Worm (Caenorhabditis elegans) whole organism, mixed stage, embryonic: ENCODE results near the gene vha-15.

Experiments
- M03D4.4 ChIP-seq: sonication (generic microtip); optimal IDR thresholded peaks from 2 replicates; lab custom pipeline; 2017; ENCODE audit warnings: mild to moderate bottlenecking, missing genetic modification characterization, missing compliant biosample characterization
- bed-3 ChIP-seq: fragments of 200-800 bp; sonication (Bioruptor generic); optimal IDR thresholded peaks from 3 replicates; lab custom pipeline; 2018; ENCODE audit warnings: mild to moderate bottlenecking, missing genetic modification characterization, moderate library complexity, missing compliant biosample characterization
- blmp-1 ChIP-seq: fragments of 150-350 bp; optimal IDR thresholded peaks from 2 replicates; lab custom pipeline; 2014; ENCODE audit warnings: missing biosample characterization, missing genetic modification characterization
- ceh-39 ChIP-seq: fragments of 150-350 bp; optimal IDR thresholded peaks from 2 replicates; lab custom pipeline; 2014; ENCODE audit warnings: missing biosample characterization, missing genetic modification characterization
- ceh-43 ChIP-seq: fragments of 200-800 bp; sonication (Bioruptor generic); optimal IDR thresholded peaks from 2 replicates; lab custom pipeline; 2018; ENCODE audit warnings: mild to moderate bottlenecking, missing genetic modification characterization, moderate library complexity, missing compliant biosample characterization
- ceh-83 ChIP-seq: fragments of 200-800 bp; sonication (Bioruptor generic); optimal IDR thresholded peaks from 2 replicates; lab custom pipeline; 2018; ENCODE audit warnings: mild to moderate bottlenecking, missing genetic modification characterization, missing compliant biosample characterization
- ces-1 ChIP-seq: fragments of 150-350 bp; optimal IDR thresholded peaks from 2 replicates; lab custom pipeline; 2014; ENCODE audit warnings: missing biosample characterization, missing genetic modification reagents, missing genetic modification characterization
- cnd-1 ChIP-seq: fragments of 200-800 bp; sonication (Bioruptor generic); optimal IDR thresholded peaks from 2 replicates; lab custom pipeline; 2018; ENCODE audit warnings: mild to moderate bottlenecking, missing genetic modification characterization, missing compliant biosample characterization
- drap-1 ChIP-seq: fragments of 200-800 bp; sonication (Bioruptor generic); optimal IDR thresholded peaks from 3 replicates; lab custom pipeline; 2018; ENCODE audit warnings: mild to moderate bottlenecking, missing genetic modification characterization, missing compliant biosample characterization
- elt-1 ChIP-seq: sonication (generic microtip); optimal IDR thresholded peaks from 2 replicates; lab custom pipeline; 2017; ENCODE audit warnings: missing genetic modification characterization, mild to moderate bottlenecking, missing compliant biosample characterization, antibody characterized with exemption, moderate library complexity, borderline replicate concordance; ENCODE audit not compliant: insufficient read depth
- elt-3 ChIP-seq: fragments of 150-350 bp; optimal IDR thresholded peaks from 2 replicates; lab custom pipeline; 2014; ENCODE audit warnings: missing biosample characterization, missing genetic modification characterization
- flh-1 ChIP-seq: fragments of 200-800 bp; sonication (Bioruptor generic); optimal IDR thresholded peaks from 2 replicates; lab custom pipeline; 2018; ENCODE audit warnings: mild to moderate bottlenecking, missing genetic modification characterization, moderate library complexity, missing compliant biosample characterization
- ham-2 ChIP-seq: fragments of 200-800 bp; sonication (Bioruptor generic); optimal IDR thresholded peaks from 2 replicates; lab custom pipeline; 2018; ENCODE audit warnings: mild to moderate bottlenecking, missing genetic modification characterization, missing compliant biosample characterization
- hlh-1 ChIP-seq: fragments of 150-350 bp; optimal IDR thresholded peaks from 2 replicates; lab custom pipeline; 2014; ENCODE audit warnings: missing biosample characterization, missing genetic modification reagents, missing genetic modification characterization
- lin-32 ChIP-seq: fragments of 200-800 bp; sonication (Bioruptor generic); optimal IDR thresholded peaks from 2 replicates; lab custom pipeline; 2018; ENCODE audit warnings: mild to moderate bottlenecking, missing genetic modification characterization, missing compliant biosample characterization
- lsy-2 ChIP-seq: fragments of 150-350 bp; optimal IDR thresholded peaks from 2 replicates; lab custom pipeline; 2014; ENCODE audit warnings: missing biosample characterization, missing genetic modification characterization
- mab-5 ChIP-seq: fragments of 150-350 bp; optimal IDR thresholded peaks from 2 replicates; lab custom pipeline; 2014; ENCODE audit warnings: missing biosample characterization, missing genetic modification characterization
- mep-1 ChIP-seq: fragments of 150-350 bp; optimal IDR thresholded peaks from 2 replicates; lab custom pipeline; 2017; ENCODE audit warnings: missing biosample characterization, missing genetic modification reagents, missing genetic modification characterization, inconsistent platforms
- mls-2 ChIP-seq: sonication (generic microtip); optimal IDR thresholded peaks from 2 replicates; lab custom pipeline; 2016; ENCODE audit warnings: mild to moderate bottlenecking, missing genetic modification characterization, moderate library complexity, missing compliant biosample characterization
- nhr-12 ChIP-seq: fragments of 150-350 bp; optimal IDR thresholded peaks from 2 replicates; lab custom pipeline; 2014; ENCODE audit warnings: missing biosample characterization, missing genetic modification characterization
- nhr-2 ChIP-seq: fragments of 150-350 bp; optimal IDR thresholded peaks from 2 replicates; lab custom pipeline; 2014; ENCODE audit warnings: missing biosample characterization, missing genetic modification characterization
- nhr-237 ChIP-seq: fragments of 150-350 bp; optimal IDR thresholded peaks from 2 replicates; lab custom pipeline; 2014; ENCODE audit warnings: missing biosample characterization, missing genetic modification characterization
- nhr-28 ChIP-seq: fragments of 150-350 bp; optimal IDR thresholded peaks from 2 replicates; lab custom pipeline; 2014; ENCODE audit warnings: missing biosample characterization, missing genetic modification characterization
- nhr-76 ChIP-seq: sonication (generic microtip); optimal IDR thresholded peaks from 2 replicates; lab custom pipeline; 2017; ENCODE audit warnings: missing biosample characterization, missing genetic modification characterization
- pha-4 ChIP-seq: fragments of 150-350 bp; optimal IDR thresholded peaks from 2 replicates; lab custom pipeline; 2018; ENCODE audit warnings: missing biosample characterization, missing genetic modification reagents, missing genetic modification characterization
- sem-2 ChIP-seq: fragments of 200-800 bp; sonication (Bioruptor generic); optimal IDR thresholded peaks from 2 replicates; lab custom pipeline; 2018; ENCODE audit warnings: mild to moderate bottlenecking, missing genetic modification characterization, missing compliant biosample characterization
- snpc-4 ChIP-seq: fragments of 150-350 bp; optimal IDR thresholded peaks from 2 replicates; lab custom pipeline; 2014; ENCODE audit warnings: missing biosample characterization, missing genetic modification characterization
- sptf-1 ChIP-seq: sonication (generic microtip); optimal IDR thresholded peaks from 2 replicates; lab custom pipeline; 2017; ENCODE audit warnings: mild to moderate bottlenecking, missing genetic modification characterization, moderate library complexity, missing compliant biosample characterization
- tbx-8 ChIP-seq: fragments of 200-800 bp; sonication (Bioruptor generic); optimal IDR thresholded peaks from 2 replicates; lab custom pipeline; 2018; ENCODE audit warnings: mild to moderate bottlenecking, missing genetic modification characterization, moderate library complexity, missing compliant biosample characterization
- unc-120 ChIP-seq: sonication (generic microtip); optimal IDR thresholded peaks from 2 replicates; lab custom pipeline; 2017; ENCODE audit warnings: missing genetic modification characterization, missing compliant biosample characterization; ENCODE audit not compliant: poor library complexity, severe bottlenecking
- unc-39 ChIP-seq: fragments of 150-350 bp; optimal IDR thresholded peaks from 2 replicates; lab custom pipeline; 2014; ENCODE audit warnings: missing biosample characterization, missing genetic modification characterization
- unc-62 ChIP-seq: fragments of 150-350 bp; optimal IDR thresholded peaks from 2 replicates; lab custom pipeline; 2014; ENCODE audit warnings: missing biosample characterization, missing genetic modification reagents, missing genetic modification characterization
- zip-8 ChIP-seq: fragments of 150-350 bp; optimal IDR thresholded peaks from 2 replicates; lab custom pipeline; 2014; ENCODE audit warnings: missing biosample characterization, missing genetic modification characterization
- ztf-11 ChIP-seq: fragments of 150-350 bp; optimal IDR thresholded peaks from 2 replicates; lab custom pipeline; 2014; ENCODE audit warnings: missing biosample characterization, missing genetic modification characterization

Gene vha-15

ce11 chrX:2237438-2237961 is at the start of gene vha-15:
Gene vha-15 (plus strand): TSS chrX:2237911.
- TF ChIP-seq pha-4, result peak; percentile 78
- TF ChIP-seq ces-1 (GFP tag; lab: Kevin White, UChicago), result peak; percentile 65
- no peak for TF ChIP-seq elt-1
- TF ChIP-seq sem-2 (GFP tag; lab: Kevin White, UChicago), result no peak
- TF ChIP-seq ztf-11, result no peak
- TF ChIP-seq snpc-4, result no peak
- no peak for TF ChIP-seq nhr-76 (tag; lab: Kevin White, UChicago)
- TF ChIP-seq nhr-28 (tag; lab: Kevin White, UChicago), result no peak
- TF ChIP-seq cnd-1 (tag; lab: Kevin White, UChicago), result peak; percentile 12
- TF ChIP-seq ceh-83 (GFP tag; lab: Kevin White, UChicago), result no peak
- no peak for TF ChIP-seq sptf-1 (tag; lab: Kevin White, UChicago)
- TF ChIP-seq blmp-1 (tag; lab: Kevin White, UChicago), result no peak
- peak; percentile 10 for TF ChIP-seq nhr-2 (tag; lab: Kevin White, UChicago)
- TF ChIP-seq zip-8 (tag; lab: Kevin White, UChicago), result no peak
- TF ChIP-seq nhr-237, result peak; percentile 79
- peak; percentile 87 for TF ChIP-seq ceh-39 (tag; lab: Kevin White, UChicago)
- TF ChIP-seq ceh-43 (GFP tag; lab: Kevin White, UChicago), result no peak
- no peak for TF ChIP-seq nhr-12 (tag; lab: Kevin White, UChicago)
- TF ChIP-seq bed-3 (GFP tag; lab: Kevin White, UChicago), result no peak
- TF ChIP-seq unc-62 (GFP tag; lab: Kevin White, UChicago), result peak; percentile 56
- TF ChIP-seq ham-2, result peak; percentile 10
- peak; percentile 76 for TF ChIP-seq mep-1 (tag; lab: Kevin White, UChicago)
- peak; percentile 60 for TF ChIP-seq hlh-1 (tag; lab: Kevin White, UChicago)
- TF ChIP-seq elt-3 (tag; lab: Kevin White, UChicago), result no peak
- TF ChIP-seq lin-32, result peak; percentile 64
- peak; percentile 31 for TF ChIP-seq unc-120 (tag; lab: Kevin White, UChicago)
- peak; percentile 25 for TF ChIP-seq drap-1
- peak; percentile 88 for TF ChIP-seq lsy-2
- no peak for TF ChIP-seq M03D4.4 (tag; lab: Kevin White, UChicago)
- peak; percentile 45 for TF ChIP-seq mls-2 (tag; lab: Kevin White, UChicago)

- TF ChIP-seq bed-3 (GFP tag; lab: Kevin White, UChicago) (no peak), snpc-4 (no peak), nhr-237 (no peak), sem-2 (GFP tag; lab: Kevin White, UChicago) (no peak), nhr-76 (tag; lab: Kevin White, UChicago) (no peak), unc-120 (tag; lab: Kevin White, UChicago) (peak; percentile 29), hlh-1 (tag; lab: Kevin White, UChicago) (peak; percentile 83)
- TF ChIP-seq, all 35 proteins: peak for 2
These were observed 48.8 kb upstream of the vha-15 start for ce11 chrX:2188885-2189284.

- TF ChIP-seq lsy-2 (no peak), snpc-4 (no peak), ham-2 (no peak), blmp-1 (tag; lab: Kevin White, UChicago) (no peak), sptf-1 (tag; lab: Kevin White, UChicago) (no peak), pha-4 (no peak), unc-39 (tag; lab: Kevin White, UChicago) (no peak), elt-3 (tag; lab: Kevin White, UChicago) (no peak), unc-62 (GFP tag; lab: Kevin White, UChicago) (no peak), ztf-11 (no peak)
These were observed 47.0 kb upstream of the vha-15 start for ce11 chrX:2190740-2191139.

ce11 chrX:2191925-2192554 is 45.7 kb upstream of the vha-15 start, which contains the start of gene gap-1:
Gene gap-1 (plus strand): TSS chrX:2192504.
- no peak for TF ChIP-seq M03D4.4 (tag; lab: Kevin White, UChicago)
- TF ChIP-seq tbx-8, result no peak
- no peak for TF ChIP-seq ceh-83 (GFP tag; lab: Kevin White, UChicago)
- no peak for TF ChIP-seq pha-4
- no peak for TF ChIP-seq elt-1
- no peak for TF ChIP-seq mep-1 (tag; lab: Kevin White, UChicago)
- no peak for TF ChIP-seq ztf-11
- TF ChIP-seq ceh-43 (GFP tag; lab: Kevin White, UChicago), result no peak
- TF ChIP-seq ces-1 (GFP tag; lab: Kevin White, UChicago), result no peak
- no peak for TF ChIP-seq ham-2
- no peak for TF ChIP-seq nhr-237
- TF ChIP-seq cnd-1 (tag; lab: Kevin White, UChicago), result no peak
- TF ChIP-seq mab-5 (tag; lab: Kevin White, UChicago), result no peak
- no peak for TF ChIP-seq lsy-2
- no peak for TF ChIP-seq flh-1 (GFP tag; lab: Kevin White, UChicago)
- TF ChIP-seq unc-39 (tag; lab: Kevin White, UChicago), result no peak
- no peak for TF ChIP-seq bed-3 (GFP tag; lab: Kevin White, UChicago)
- TF ChIP-seq sem-2 (GFP tag; lab: Kevin White, UChicago), result no peak
- no peak for TF ChIP-seq mls-2 (tag; lab: Kevin White, UChicago)
- no peak for TF ChIP-seq hlh-1 (tag; lab: Kevin White, UChicago)
